Worm (Caenorhabditis elegans) whole organism, L4/young adult: ENCODE results near the gene K10H10.9.

Experiments used
- W03F9.2 ChIP-seq: fragments of 150-350 bp; optimal IDR thresholded peaks from 2 replicates; lab custom pipeline; 2014; ENCODE audit warnings: missing biosample characterization, missing genetic modification characterization
- dao-5 ChIP-seq: sonication (generic microtip); optimal IDR thresholded peaks from 2 replicates; lab custom pipeline; 2016; ENCODE audit warnings: missing genotype, missing genetic modification characterization, moderate library complexity, missing compliant biosample characterization
- him-1 ChIP-seq: sonication (generic microtip); optimal IDR thresholded peaks from 2 replicates; lab custom pipeline; 2016; ENCODE audit warnings: missing genotype, missing genetic modification reagents, missing genetic modification characterization, missing compliant biosample characterization

Gene K10H10.9

ce11 chrII:14511189-14511588 lies 3.7 kb downstream of the K10H10.9 start, which contains the start of gene K10H10.13:
TSS of gene K10H10.13 (minus strand) at chrII:14511289.
- TF ChIP-seq W03F9.2 (tag; lab: Kevin White, UChicago): no peak

- TF ChIP-seq W03F9.2 (tag; lab: Kevin White, UChicago): no peak
These were observed 4.8 kb downstream of the K10H10.9 start for ce11 chrII:14510162-14510561.

- TF ChIP-seq W03F9.2 (tag; lab: Kevin White, UChicago) (no peak), dao-5 (no peak), him-1 (no peak)
These were observed 7.4 kb downstream of the K10H10.9 start, which contains the start of the genes K10H10.7 and K10H10.10 for ce11 chrII:14507563-14507962. TSS of gene K10H10.7 (minus strand) at chrII:14507663. TSS of gene K10H10.10 (plus strand) at chrII:14507766.

ce11 chrII:14506245-14506644 lies 8.7 kb downstream of the K10H10.9 start, which contains the start of gene K10H10.12:
TSS of gene K10H10.12 (minus strand) at chrII:14506345.
- TF ChIP-seq him-1 (no peak), W03F9.2 (tag; lab: Kevin White, UChicago) (no peak), dao-5 (no peak)

ce11 chrII:14502997-14503396 lies 11.9 kb downstream of the K10H10.9 start, which contains the start of gene K10H10.6:
TSS of gene K10H10.6 (plus strand) at chrII:14503297.
- TF ChIP-seq dao-5 (no peak), W03F9.2 (tag; lab: Kevin White, UChicago) (no peak), him-1 (no peak)

- no peak for TF ChIP-seq dao-5
- TF ChIP-seq W03F9.2 (tag; lab: Kevin White, UChicago): no peak
- no peak for TF ChIP-seq him-1
These were observed 13.5 kb downstream of the K10H10.9 start, which contains the start of gene K10H10.5 for ce11 chrII:14501447-14501846. TSS of gene K10H10.5 (plus strand) at chrII:14501747.

ce11 chrII:14500122-14500521 lies 14.8 kb downstream of the K10H10.9 start, which contains the start of gene K10H10.4:
TSS of gene K10H10.4 (plus strand) at chrII:14500422.
- TF ChIP-seq W03F9.2 (tag; lab: Kevin White, UChicago) (no peak), dao-5 (no peak), him-1 (no peak)

- TF ChIP-seq W03F9.2 (tag; lab: Kevin White, UChicago) (no peak), him-1 (no peak), dao-5 (no peak)
These were observed 17.1 kb downstream of the K10H10.9 start, which contains the start of gene dhs-8 for ce11 chrII:14497848-14498247. TSS of gene dhs-8 (plus strand) at chrII:14498026.

- peak; percentile 57 for TF ChIP-seq dao-5
- TF ChIP-seq him-1: peak; percentile 66
- TF ChIP-seq W03F9.2 (tag; lab: Kevin White, UChicago): peak; percentile 21
These were observed 18.1 kb downstream of the K10H10.9 start for ce11 chrII:14496809-14497208.

- TF ChIP-seq him-1 (no peak), W03F9.2 (tag; lab: Kevin White, UChicago) (no peak), dao-5 (no peak)
These were observed 19.6 kb downstream of the K10H10.9 start for ce11 chrII:14495341-14495740.

ce11 chrII:14494464-14494863 lies 20.5 kb downstream of the K10H10.9 start:
- no peak for TF ChIP-seq W03F9.2 (tag; lab: Kevin White, UChicago)

- no peak for TF ChIP-seq him-1
- no peak for TF ChIP-seq W03F9.2 (tag; lab: Kevin White, UChicago)
- no peak for TF ChIP-seq dao-5
These were observed 20.7 kb downstream of the K10H10.9 start, which contains the start of gene cysl-2 for ce11 chrII:14494414-14494463. TSS of gene cysl-2 (minus strand) at chrII:14494451.

- TF ChIP-seq W03F9.2 (tag; lab: Kevin White, UChicago) (no peak), him-1 (no peak), dao-5 (no peak)
These were observed 20.9 kb downstream of the K10H10.9 start for ce11 chrII:14494014-14494413.

ce11 chrII:14492592-14493196 lies 22.2 kb downstream of the K10H10.9 start:
- no peak for TF ChIP-seq dao-5
- no peak for TF ChIP-seq him-1
- no peak for TF ChIP-seq W03F9.2 (tag; lab: Kevin White, UChicago)

- TF ChIP-seq him-1 (no peak), W03F9.2 (tag; lab: Kevin White, UChicago) (no peak)
These were observed 25.5 kb downstream of the K10H10.9 start, which contains the start of gene vnut-1 for ce11 chrII:14489407-14489806. TSS of gene vnut-1 (plus strand) at chrII:14489802.

ce11 chrII:14488661-14489060 lies 26.3 kb downstream of the K10H10.9 start, which contains the start of gene usp-14:
TSS of gene usp-14 (minus strand) at chrII:14488688.
- TF ChIP-seq him-1: no peak
- peak; percentile 59 for TF ChIP-seq W03F9.2 (tag; lab: Kevin White, UChicago)
- TF ChIP-seq dao-5: no peak
